Worm (Caenorhabditis elegans): ENCODE data around the gene F40F8.12.

ce11 chrII:11107828-11108227 is 21.8 kb upstream of the F40F8.12 start, which contains the start of gene apc-17:
- TF ChIP-seq ref-1 (GFP tag; conservative IDR thresholded peaks at IDR 0.05) = no peak
- TF ChIP-seq tab-1 (GFP tag; IDR thresholded peaks at IDR 0.05) = no peak

Data from whole organism, midembryonic.